Worm (Caenorhabditis elegans) whole organism, L3 larva: ENCODE data around the gene nhr-7.

ENCODE experiments used
- ama-1 ChIP-seq: fragments of 150-350 bp; optimal IDR thresholded peaks from 2 replicates; lab custom pipeline; 2018
- ceh-9 ChIP-seq: sonication (generic microtip); optimal IDR thresholded peaks from 2 replicates; lab custom pipeline; 2018; ENCODE audit warnings: missing biosample characterization, missing genetic modification characterization
- fkh-10 ChIP-seq: sonication (generic microtip); optimal IDR thresholded peaks from 2 replicates; lab custom pipeline; 2017; ENCODE audit warnings: missing biosample characterization, missing genetic modification reagents, missing genetic modification characterization
- fkh-2 ChIP-seq: fragments of 150-350 bp; optimal IDR thresholded peaks from 2 replicates; lab custom pipeline; 2014; ENCODE audit warnings: missing biosample characterization, missing genetic modification reagents, missing genetic modification characterization
- fos-1 ChIP-seq: fragments of 150-350 bp; optimal IDR thresholded peaks from 2 replicates; lab custom pipeline; 2014; ENCODE audit warnings: missing biosample characterization, missing genetic modification characterization
- lin-15B ChIP-seq: fragments of 150-350 bp; optimal IDR thresholded peaks from 2 replicates; lab custom pipeline; 2014; ENCODE audit warnings: missing biosample characterization, missing genetic modification characterization
- nhr-11 ChIP-seq: fragments of 150-350 bp; optimal IDR thresholded peaks from 2 replicates; lab custom pipeline; 2014; ENCODE audit warnings: missing biosample characterization, missing genetic modification characterization
- nhr-25 ChIP-seq: sonication (generic microtip); optimal IDR thresholded peaks from 2 replicates; lab custom pipeline; 2017; ENCODE audit warnings: missing biosample characterization, missing genetic modification characterization
- nhr-76 ChIP-seq: fragments of 150-350 bp; sonication (generic microtip); optimal IDR thresholded peaks from 5 replicates; lab custom pipeline; 2014; ENCODE audit warnings: missing biosample characterization, missing genetic modification characterization
- nhr-77 ChIP-seq: fragments of 150-350 bp; optimal IDR thresholded peaks from 2 replicates; lab custom pipeline; 2014; ENCODE audit warnings: missing biosample characterization, missing genetic modification characterization
- pqm-1 ChIP-seq: fragments of 150-350 bp; optimal IDR thresholded peaks from 2 replicates; lab custom pipeline; 2017; ENCODE audit warnings: missing biosample characterization, missing genetic modification characterization, inconsistent platforms
- snpc-4 ChIP-seq: fragments of 150-350 bp; optimal IDR thresholded peaks from 2 replicates; lab custom pipeline; 2014; ENCODE audit warnings: missing biosample characterization, missing genetic modification characterization
- unc-62 ChIP-seq: fragments of 150-350 bp; sonication (generic microtip); optimal IDR thresholded peaks from 4 replicates; lab custom pipeline; 2014; ENCODE audit warnings: missing biosample characterization, missing genetic modification reagents, missing genetic modification characterization

DNA sequence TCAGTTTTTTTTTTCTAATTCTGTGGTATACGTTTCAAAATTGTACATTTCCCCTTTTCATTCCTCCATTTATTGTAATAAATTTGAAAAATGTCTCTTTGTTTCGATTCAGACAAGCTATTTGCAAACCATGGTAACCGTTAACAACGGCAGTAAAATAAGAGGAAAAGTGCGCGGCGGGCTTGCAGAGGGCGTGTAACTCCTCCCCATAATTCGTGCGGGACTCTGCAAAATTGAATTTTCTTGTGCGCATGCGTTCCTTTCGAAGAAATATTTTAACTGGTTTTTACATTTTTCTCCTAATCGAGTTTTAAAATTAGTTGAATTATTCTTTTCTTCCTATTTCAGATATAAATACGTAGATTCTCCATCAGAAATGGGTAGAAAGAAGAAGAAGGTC is 39.5 kb upstream of the nhr-7 start, which contains the start of gene znf-207:
- TF ChIP-seq nhr-76 (tag; lab: Kevin White, UChicago) (no peak), pqm-1 (no peak), ama-1 (lab: Kevin White, UChicago) (no peak), snpc-4 (tag; lab: Kevin White, UChicago) (peak; percentile 26), fkh-10 (GFP tag; lab: Kevin White, UChicago) (peak; percentile 2), fkh-2 (no peak), nhr-77 (tag; lab: Kevin White, UChicago) (no peak), unc-62 (GFP tag; lab: Kevin White, UChicago) (no peak), fos-1 (tag; lab: Kevin White, UChicago) (no peak), nhr-25 (no peak), lin-15B (tag; lab: Kevin White, UChicago) (peak; percentile 30), ceh-9 (tag; lab: Kevin White, UChicago) (no peak), nhr-11 (no peak)
